Fruit fly (Drosophila melanogaster): ENCODE measurements around the gene Ncoa6.

The Ncoa6 gene

DNA sequence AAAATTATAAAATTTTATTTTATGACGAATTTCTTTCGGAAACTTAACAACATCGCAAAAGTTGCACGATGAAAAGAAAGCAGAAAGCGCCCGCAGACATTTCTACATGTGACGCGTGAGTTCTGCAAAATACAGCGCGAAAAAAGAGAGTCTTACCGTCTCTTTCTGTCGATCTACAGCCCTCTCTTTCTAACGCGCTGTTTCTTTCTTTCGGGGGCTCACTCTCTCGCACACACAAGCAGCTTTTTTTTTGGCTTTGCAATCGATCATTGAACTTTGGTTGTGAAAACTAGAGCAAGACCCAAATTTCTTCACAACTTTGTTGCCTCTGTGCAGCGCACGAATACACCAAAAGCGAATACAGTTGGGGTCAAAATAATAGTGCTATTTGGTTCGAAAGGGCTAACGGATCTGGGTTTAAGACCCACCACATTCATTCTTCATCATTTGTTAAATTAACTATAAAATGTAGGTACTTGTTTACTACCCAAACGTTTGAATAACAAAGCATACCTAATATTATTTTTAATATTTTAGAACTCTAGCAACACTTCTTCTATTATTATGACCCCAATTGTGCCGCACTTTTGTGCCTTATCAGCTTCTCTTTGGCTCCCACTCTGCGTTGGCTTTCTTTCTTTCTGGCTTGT is 27.4 kb downstream of the Ncoa6 start (continued):
- TF ChIP-seq ewg (GFP tag; optimal IDR thresholded peaks at IDR 0.05) = peak; percentile 82
- peak; percentile 29 for TF ChIP-seq Drgx (GFP tag; IDR thresholded peaks at IDR 0.05)
- TF ChIP-seq CG8765 (GFP tag; IDR thresholded peaks at IDR 0.05) = no peak
- TF ChIP-seq CG32767 (GFP tag; IDR thresholded peaks at IDR 0.05) = peak; percentile 83
- no peak for TF ChIP-seq ac (GFP tag; optimal IDR thresholded peaks at IDR 0.05)
- no peak for TF ChIP-seq cas (GFP tag; IDR thresholded peaks at IDR 0.05)
- TF ChIP-seq wor (GFP tag; IDR thresholded peaks at IDR 0.05) = peak; percentile 81
- peak; percentile 79 for TF ChIP-seq Oaz (GFP tag; IDR thresholded peaks at IDR 0.05)
- TF ChIP-seq Atf3 (GFP tag; optimal IDR thresholded peaks at IDR 0.05) = peak; percentile 49
- TF ChIP-seq amos (GFP tag; IDR thresholded peaks at IDR 0.05; ENCODE audit: partially characterized antibody) = no peak
- TF ChIP-seq dan (GFP tag; IDR thresholded peaks at IDR 0.05) = no peak
- TF ChIP-seq CG13287 (GFP tag; IDR thresholded peaks at IDR 0.05; ENCODE audit: partially characterized antibody) = no peak
- TF ChIP-seq Hsf (GFP tag; optimal IDR thresholded peaks at IDR 0.05) = peak; percentile 67
- peak; percentile 78 for TF ChIP-seq stc (GFP tag; IDR thresholded peaks at IDR 0.05)
- TF ChIP-seq CG12659 (GFP tag; optimal IDR thresholded peaks at IDR 0.05) = peak; percentile 83
- TF ChIP-seq oc (tag; optimal IDR thresholded peaks at IDR 0.05) = peak; percentile 92
- peak; percentile 65 for TF ChIP-seq Ada2b (GFP tag; IDR thresholded peaks at IDR 0.05)
- TF ChIP-seq CG4282 (GFP tag; optimal IDR thresholded peaks at IDR 0.05) = no peak
- peak; percentile 92 for TF ChIP-seq CG1529 (GFP tag; optimal IDR thresholded peaks at IDR 0.05)
- peak; percentile 91 for TF ChIP-seq CG7839 (tag; optimal IDR thresholded peaks at IDR 0.05)
- TF ChIP-seq CG15601 (tag; optimal IDR thresholded peaks at IDR 0.05) = peak; percentile 87
- peak; percentile 10 for TF ChIP-seq MESR4 (GFP tag; optimal IDR thresholded peaks at IDR 0.05)
- TF ChIP-seq ash1 (GFP tag; optimal IDR thresholded peaks at IDR 0.05) = no peak
- peak; percentile 46 for TF ChIP-seq Max (GFP tag; optimal IDR thresholded peaks at IDR 0.05)
- TF ChIP-seq Fer3 (tag; optimal IDR thresholded peaks at IDR 0.05) = peak; percentile 75
- no peak for TF ChIP-seq CG9876 (GFP tag; optimal IDR thresholded peaks at IDR 0.05)
- TF ChIP-seq CG11723 (GFP tag; optimal IDR thresholded peaks at IDR 0.05) = peak; percentile 81
- TF ChIP-seq toy (GFP tag; IDR thresholded peaks at IDR 0.05) = no peak
- no peak for TF ChIP-seq CG3995 (GFP tag; optimal IDR thresholded peaks at IDR 0.05)
- peak; percentile 55 for TF ChIP-seq psq (GFP tag; optimal IDR thresholded peaks at IDR 0.05)
- peak; percentile 44 for TF ChIP-seq CG12155 (GFP tag; optimal IDR thresholded peaks at IDR 0.05)
- TF ChIP-seq pb (GFP tag; optimal IDR thresholded peaks at IDR 0.05) = no peak
- TF ChIP-seq CG32772 (GFP tag; IDR thresholded peaks at IDR 0.05) = peak; percentile 77
- peak; percentile 23 for TF ChIP-seq fd3F (GFP tag; optimal IDR thresholded peaks at IDR 0.05)
- TF ChIP-seq CG5953 (GFP tag; IDR thresholded peaks at IDR 0.05) = peak; percentile 82
- TF ChIP-seq lov (optimal IDR thresholded peaks at IDR 0.05) = no peak
- no peak for TF ChIP-seq lov (GFP tag; IDR thresholded peaks at IDR 0.05)
- TF ChIP-seq sqz (GFP tag; optimal IDR thresholded peaks at IDR 0.05) = peak; percentile 89
- TF ChIP-seq CG6854 (GFP tag; optimal IDR thresholded peaks at IDR 0.05) = peak; percentile 67
- TF ChIP-seq bab2 (GFP tag; optimal IDR thresholded peaks at IDR 0.05) = peak; percentile 21
- peak; percentile 61; the same call in 1 of the 2 replicates for TF ChIP-seq CG14441 (GFP tag; IDR thresholded peaks at IDR 0.05)
- TF ChIP-seq da (GFP tag; optimal IDR thresholded peaks at IDR 0.05) = no peak
- peak; percentile 25; the same call in 1 of the 2 replicates for TF ChIP-seq GATAe (GFP tag; conservative IDR thresholded peaks at IDR 0.05)
- TF ChIP-seq mam (GFP tag; optimal IDR thresholded peaks at IDR 0.05) = peak; percentile 29
- peak; percentile 90 for TF ChIP-seq CG31441 (GFP tag; IDR thresholded peaks at IDR 0.05)
- TF ChIP-seq bcd (GFP tag; optimal IDR thresholded peaks at IDR 0.05) = peak; percentile 76
- TF ChIP-seq Med (GFP tag) = peak; percentile 88
- peak; percentile 46 for TF ChIP-seq CG1832 (GFP tag; optimal IDR thresholded peaks at IDR 0.05)
- no peak for TF ChIP-seq D (optimal IDR thresholded peaks at IDR 0.05)
- TF ChIP-seq D (GFP tag; optimal IDR thresholded peaks at IDR 0.05) = peak; percentile 88
- peak; percentile 19 for TF ChIP-seq kni (GFP tag; optimal IDR thresholded peaks at IDR 0.05)

All from whole organism, embryonic.